Fruit fly (Drosophila melanogaster) whole organism, adult: ENCODE measurements around the gene CG7824.

Experiments used
- CG11617 ChIP-seq: fragments of 200-800 bp; sonication (Bioruptor generic); optimal IDR thresholded peaks from 2 replicates; lab custom pipeline; 2017; ENCODE audit warnings: mild to moderate bottlenecking, missing biosample characterization, missing genetic modification reagents, missing genetic modification characterization
- bab1 ChIP-seq: fragments of 200-800 bp; sonication (Bioruptor generic); optimal IDR thresholded peaks from 3 replicates; lab custom pipeline; 2019; ENCODE audit warnings: missing biosample characterization, mild to moderate bottlenecking, missing genetic modification characterization, moderate library complexity
- cic ChIP-seq: fragments of 200-800 bp; sonication (Bioruptor generic); optimal IDR thresholded peaks from 2 replicates; lab custom pipeline; 2017; ENCODE audit warnings: missing biosample characterization, mild to moderate bottlenecking, missing genetic modification characterization, moderate library complexity
- kay ChIP-seq: fragments of 200-800 bp; sonication (Bioruptor generic); peaks from one replicate; lab custom pipeline; 2016; ENCODE audit warnings: missing biosample characterization, missing genetic modification characterization, borderline replicate concordance
- tj ChIP-seq: fragments of 200-800 bp; sonication (Bioruptor generic); optimal IDR thresholded peaks from 3 replicates; lab custom pipeline; 2017; ENCODE audit warnings: missing biosample characterization, mild to moderate bottlenecking, missing genetic modification characterization, moderate library complexity
- toe ChIP-seq: fragments of 200-800 bp; sonication (Bioruptor generic); optimal IDR thresholded peaks from 2 replicates; lab custom pipeline; 2016; ENCODE audit warnings: missing biosample characterization, missing genetic modification characterization

DNA sequence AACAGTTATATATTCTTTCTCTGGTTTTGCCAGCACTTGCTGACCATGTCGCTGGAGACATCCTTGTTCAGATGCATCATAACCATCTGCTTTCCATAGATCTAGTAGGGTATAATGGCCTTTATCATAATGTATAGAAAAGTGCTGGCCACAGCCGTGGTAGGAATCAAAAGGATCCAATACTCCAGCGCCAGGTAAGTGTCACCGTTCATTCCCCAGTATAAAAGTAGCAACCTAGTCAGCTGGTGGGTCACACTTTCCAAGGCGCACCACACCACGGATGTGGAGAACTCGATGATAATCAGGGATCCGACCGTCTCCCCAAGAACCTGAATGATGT, 23.1 kb downstream of the CG7824 start, which contains the start of gene Prtl99C:
- no peak for TF ChIP-seq cic (GFP tag; lab: Kevin White, UChicago)
- no peak for TF ChIP-seq tj
- no peak for TF ChIP-seq CG11617
- no peak for TF ChIP-seq bab1 (GFP tag; lab: Kevin White, UChicago)
- TF ChIP-seq kay, result no peak
- TF ChIP-seq toe (GFP tag; lab: Kevin White, UChicago), result no peak
